Worm (Caenorhabditis elegans) whole organism, L2 larva: ENCODE data around the gene F55C10.4.

Experiments used
- ama-1 ChIP-seq: fragments of 150-350 bp; optimal IDR thresholded peaks from 2 replicates; lab custom pipeline; 2018; ENCODE audit warnings: inconsistent platforms
- ceh-82 ChIP-seq: fragments of 150-350 bp; optimal IDR thresholded peaks from 2 replicates; lab custom pipeline; 2014; ENCODE audit warnings: missing biosample characterization, missing genetic modification characterization
- nhr-237 ChIP-seq: fragments of 150-350 bp; optimal IDR thresholded peaks from 2 replicates; lab custom pipeline; 2014; ENCODE audit warnings: missing biosample characterization, missing genetic modification characterization
- snpc-4 ChIP-seq: fragments of 150-350 bp; optimal IDR thresholded peaks from 2 replicates; lab custom pipeline; 2014; ENCODE audit warnings: missing biosample characterization, missing genetic modification characterization
- unc-62 ChIP-seq: fragments of 150-350 bp; optimal IDR thresholded peaks from 2 replicates; lab custom pipeline; 2014; ENCODE audit warnings: missing biosample characterization, missing genetic modification reagents, missing genetic modification characterization
- ztf-4 ChIP-seq: fragments of 150-350 bp; optimal IDR thresholded peaks from 2 replicates; lab custom pipeline; 2014; ENCODE audit warnings: missing biosample characterization, missing genetic modification characterization

DNA sequence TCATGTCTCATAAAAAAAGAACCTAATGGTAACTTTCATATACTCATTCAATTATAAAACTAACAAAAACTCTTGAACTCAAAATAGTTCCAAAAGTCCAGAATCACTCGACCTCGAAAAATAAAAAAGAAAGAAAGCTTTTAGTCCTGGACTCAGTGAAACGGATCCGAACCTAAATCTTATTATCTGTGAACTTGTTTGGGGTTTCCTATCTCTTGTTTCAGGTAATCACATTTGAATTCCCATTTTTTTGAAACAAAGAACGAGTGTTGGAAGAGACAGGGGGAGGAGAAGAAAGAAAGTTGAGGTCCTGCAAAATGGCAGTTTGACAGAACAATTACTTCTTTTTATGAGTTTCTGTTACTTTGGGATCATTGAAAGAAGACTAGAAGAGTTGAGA is 32.3 kb upstream of the F55C10.4 start:
- TF ChIP-seq ama-1 (lab: Kevin White, UChicago) (no peak), unc-62 (no peak), nhr-237 (tag; lab: Kevin White, UChicago) (no peak), ztf-4 (tag; lab: Kevin White, UChicago) (no peak), snpc-4 (no peak), ceh-82 (tag; lab: Kevin White, UChicago) (no peak)
